Worm (Caenorhabditis elegans): Measurements from ENCODE around the gene metl-1.

The metl-1 gene

DNA sequence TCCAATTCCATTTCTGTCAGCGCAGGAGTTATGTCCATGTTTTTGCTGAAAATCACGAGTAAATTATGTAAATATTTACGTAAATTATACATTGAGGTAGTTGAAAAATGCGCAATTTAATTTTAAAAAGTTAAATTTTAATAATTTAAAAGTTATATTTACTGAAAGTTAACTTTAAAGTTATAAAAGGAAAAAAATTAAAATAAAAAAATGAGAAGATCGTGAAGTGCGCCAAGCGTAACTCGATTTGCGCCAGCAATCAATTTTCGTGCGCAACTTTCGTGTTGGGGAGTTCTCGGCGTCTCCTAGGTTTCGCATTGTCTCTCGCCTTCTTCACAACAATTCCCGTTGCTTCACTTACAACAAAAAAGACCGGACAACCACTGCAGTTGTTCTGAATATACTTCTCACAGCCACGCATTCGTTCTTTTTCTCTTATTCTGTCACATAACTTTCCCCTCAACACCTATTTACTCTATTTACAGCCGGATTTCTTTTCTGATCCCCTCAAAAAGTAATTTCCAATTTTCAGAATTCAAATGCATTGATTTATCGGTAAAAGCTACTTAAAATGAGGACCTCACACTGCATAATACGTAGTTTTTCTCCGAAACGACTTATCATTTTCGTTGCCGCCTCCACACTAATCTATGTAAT lies at the start of gene metl-1, which contains the start of gene W02B12.11 (continued):
- no peak for TF ChIP-seq vab-15 (tag; optimal IDR thresholded peaks at IDR 0.05)
- peak; percentile 70 for TF ChIP-seq zip-4 (GFP tag; optimal IDR thresholded peaks at IDR 0.05)
- TF ChIP-seq zag-1 (tag; optimal IDR thresholded peaks at IDR 0.05): peak; percentile 46
- TF ChIP-seq elt-3 (tag; optimal IDR thresholded peaks at IDR 0.05): peak in 3 of 6 experiments; percentile 19 to 84 (median 72)
- TF ChIP-seq ceh-8 (GFP tag; optimal IDR thresholded peaks at IDR 0.05): peak; percentile 70
- TF ChIP-seq lin-13 (GFP tag; optimal IDR thresholded peaks at IDR 0.05): peak; percentile 67
- no peak for TF ChIP-seq nhr-84 (tag; optimal IDR thresholded peaks at IDR 0.05)
- peak; percentile 96 for TF ChIP-seq mep-1 (tag; optimal IDR thresholded peaks at IDR 0.05)
- no peak for TF ChIP-seq unc-30 (tag; optimal IDR thresholded peaks at IDR 0.05)
- TF ChIP-seq C04F5.9 (tag; optimal IDR thresholded peaks at IDR 0.05): peak; percentile 69
- TF ChIP-seq pqm-1 (tag; optimal IDR thresholded peaks at IDR 0.05): no peak
- TF ChIP-seq snpc-4 (tag; optimal IDR thresholded peaks at IDR 0.05): peak; percentile 81
- TF ChIP-seq ama-1 (optimal IDR thresholded peaks at IDR 0.05): no peak
- peak; percentile 72 for TF ChIP-seq skn-1 (tag; optimal IDR thresholded peaks at IDR 0.05)
- peak; percentile 82 for TF ChIP-seq isw-1 (GFP tag; IDR thresholded peaks at IDR 0.05)
- TF ChIP-seq alr-1 (tag; optimal IDR thresholded peaks at IDR 0.05; ENCODE audit: borderline replicate concordance): no peak
- TF ChIP-seq ceh-88 (GFP tag; IDR thresholded peaks at IDR 0.05): 0 out of 2 replicates have a peak, but pooled peaks have one; percentile 40
- peak; percentile 54 for TF ChIP-seq F16B12.6 (tag; optimal IDR thresholded peaks at IDR 0.05)
- no peak for TF ChIP-seq unc-98 (GFP tag; IDR thresholded peaks at IDR 0.05)
- TF ChIP-seq tlp-1 (tag; optimal IDR thresholded peaks at IDR 0.05): no peak
- peak; percentile 88 for TF ChIP-seq tbx-2 (tag; optimal IDR thresholded peaks at IDR 0.05)
- no peak for TF ChIP-seq ets-5 (GFP tag; IDR thresholded peaks at IDR 0.05)
- peak; percentile 80 to 85 for TF ChIP-seq efl-1 (optimal IDR thresholded peaks at IDR 0.05)
- TF ChIP-seq efl-1 (GFP tag; optimal IDR thresholded peaks at IDR 0.05 in 1 of 2): peak; percentile 79 to 98
- TF ChIP-seq blmp-1 (tag; optimal IDR thresholded peaks at IDR 0.05): peak; percentile 66
- peak; percentile 91 for TF ChIP-seq nhr-85 (tag)
- TF ChIP-seq lsy-2 (tag; optimal IDR thresholded peaks at IDR 0.05): peak; percentile 90 to 94
- no peak for TF ChIP-seq ces-1 (GFP tag; optimal IDR thresholded peaks at IDR 0.05)
- no peak for TF ChIP-seq nhr-12 (tag; optimal IDR thresholded peaks at IDR 0.05)
- TF ChIP-seq sptf-1 (tag; optimal IDR thresholded peaks at IDR 0.05): no peak
- peak; percentile 58 for TF ChIP-seq egl-13 (tag; optimal IDR thresholded peaks at IDR 0.05)
- TF ChIP-seq nhr-20 (tag; optimal IDR thresholded peaks at IDR 0.05): peak; percentile 89
- peak; percentile 83 to 85 for TF ChIP-seq lin-35 (GFP tag; optimal IDR thresholded peaks at IDR 0.05)
- TF ChIP-seq ztf-4 (tag; optimal IDR thresholded peaks at IDR 0.05): peak; percentile 80
- TF ChIP-seq unc-130 (tag; optimal IDR thresholded peaks at IDR 0.05): peak; percentile 80

ce11 chrII:11521300-11521699 lies 47.9 kb upstream of the metl-1 start, which contains the start of gene Y62F5A.10:
Gene Y62F5A.10, plus strand, starts transcription at chrII:11521600.
- TF ChIP-seq hpl-2 (GFP tag; optimal IDR thresholded peaks at IDR 0.05) (no peak), nhr-12 (tag; optimal IDR thresholded peaks at IDR 0.05) (no peak), hlh-4 (tag; optimal IDR thresholded peaks at IDR 0.05) (no peak), ceh-8 (GFP tag; optimal IDR thresholded peaks at IDR 0.05) (no peak), F16B12.6 (tag; optimal IDR thresholded peaks at IDR 0.05) (no peak), nhr-77 (tag; optimal IDR thresholded peaks at IDR 0.05) (no peak), nhr-28 (tag; optimal IDR thresholded peaks at IDR 0.05) (no peak), elt-2 (tag; optimal IDR thresholded peaks at IDR 0.05) (no peak), nhr-47 (tag; optimal IDR thresholded peaks at IDR 0.05) (no peak), snpc-4 (tag; optimal IDR thresholded peaks at IDR 0.05) (no peak), sup-37 (GFP tag; optimal IDR thresholded peaks at IDR 0.05) (no peak), snu-23 (GFP tag; optimal IDR thresholded peaks at IDR 0.05) (no peak), rnt-1 (tag; optimal IDR thresholded peaks at IDR 0.05) (no peak)

Data from whole organism, L1 larva.